Fruit fly (Drosophila melanogaster): ENCODE results near the gene CG15022.

Gene CG15022

DNA sequence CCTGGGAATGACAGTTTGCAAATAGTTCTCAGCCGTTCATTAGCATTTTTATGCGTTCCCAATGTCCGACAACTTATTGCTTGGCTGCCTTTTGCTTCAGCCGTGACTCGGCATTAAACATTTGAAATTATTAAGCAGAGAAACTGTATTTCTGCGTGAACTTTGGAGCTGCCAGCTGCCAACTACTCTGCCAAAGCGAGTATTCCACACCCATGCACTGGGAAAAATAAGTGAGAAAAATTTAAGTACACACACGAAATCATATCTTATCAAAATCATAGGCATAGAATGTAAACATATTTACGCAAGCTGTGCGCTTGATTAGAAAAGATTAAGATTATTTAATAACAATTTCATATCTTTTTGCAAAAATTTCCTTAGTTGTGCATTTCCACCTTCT, 47.1 kb downstream of the CG15022 start (continued):
- TF ChIP-seq sob (GFP tag; IDR thresholded peaks at IDR 0.05) = peak; percentile 65; the same call in 1 of the 2 replicates
- TF ChIP-seq CHES-1-like (GFP tag; optimal IDR thresholded peaks at IDR 0.05) = no peak
- no peak for TF ChIP-seq chn (GFP tag; optimal IDR thresholded peaks at IDR 0.05)
- TF ChIP-seq CG17385 (GFP tag; optimal IDR thresholded peaks at IDR 0.05) = peak; percentile 39
- peak; percentile 10 for TF ChIP-seq zfh2 (GFP tag; optimal IDR thresholded peaks at IDR 0.05)
- TF ChIP-seq Xbp1 (GFP tag; optimal IDR thresholded peaks at IDR 0.05) = peak; percentile 64
- TF ChIP-seq GATAe (GFP tag; conservative IDR thresholded peaks at IDR 0.05) = no peak
- TF ChIP-seq CG14050 (GFP tag; IDR thresholded peaks at IDR 0.05) = peak; percentile 72; the same call in 2 of the 3 replicates
- TF ChIP-seq CG11560 (tag; IDR thresholded peaks at IDR 0.05) = peak; percentile 56; the same call in 1 of the 3 replicates
- no peak for TF ChIP-seq CG4328 (GFP tag; optimal IDR thresholded peaks at IDR 0.05)
- peak; percentile 78 for TF ChIP-seq Ets65A (GFP tag)
- TF ChIP-seq CG7372 (GFP tag; IDR thresholded peaks at IDR 0.05) = peak; percentile 59; the same call in 1 of the 2 replicates
- TF ChIP-seq slbo (GFP tag; IDR thresholded peaks at IDR 0.05) = peak; percentile 84
- TF ChIP-seq ttk (GFP tag; IDR thresholded peaks at IDR 0.05) = peak; percentile 65
- peak; percentile 36 for TF ChIP-seq grau (tag; optimal IDR thresholded peaks at IDR 0.05)
- no peak for TF ChIP-seq Hr3 (GFP tag; optimal IDR thresholded peaks at IDR 0.05)
- TF ChIP-seq fd96Cb (tag; optimal IDR thresholded peaks at IDR 0.05) = no peak
- TF ChIP-seq HLH3B (GFP tag; IDR thresholded peaks at IDR 0.05) = peak; percentile 61; the same call in 1 of the 2 replicates
- no peak for TF ChIP-seq Dll (GFP tag; IDR thresholded peaks at IDR 0.05; ENCODE audit: partially characterized antibody)
- peak; percentile 75 for TF ChIP-seq seq (GFP tag; IDR thresholded peaks at IDR 0.05)
- TF ChIP-seq CG3726 (GFP tag; IDR thresholded peaks at IDR 0.05) = no peak
- TF ChIP-seq CG32772 (GFP tag; IDR thresholded peaks at IDR 0.05) = no peak
- no peak for TF ChIP-seq ewg (GFP tag; optimal IDR thresholded peaks at IDR 0.05)
- TF ChIP-seq CG15514 (GFP tag; optimal IDR thresholded peaks at IDR 0.05) = peak; percentile 39
- TF ChIP-seq luna (GFP tag; optimal IDR thresholded peaks at IDR 0.05) = no peak
- TF ChIP-seq fd102C (GFP tag; optimal IDR thresholded peaks at IDR 0.05) = no peak
- no peak for TF ChIP-seq Nf-YA (GFP tag; IDR thresholded peaks at IDR 0.05)
- peak; percentile 80 for TF ChIP-seq sens (GFP tag)
- peak; percentile 54; the same call in 1 of the 2 replicates for TF ChIP-seq E2f1 (GFP tag; IDR thresholded peaks at IDR 0.05)
- peak; percentile 71 for TF ChIP-seq CG32532 (GFP tag; IDR thresholded peaks at IDR 0.05)
- TF ChIP-seq HLHmδ (GFP tag; optimal IDR thresholded peaks at IDR 0.05) = no peak
- TF ChIP-seq dysf (GFP tag; IDR thresholded peaks at IDR 0.05) = peak; percentile 79
- TF ChIP-seq HmgZ (tag; optimal IDR thresholded peaks at IDR 0.05) = no peak
- peak; percentile 37 for TF ChIP-seq bcd (GFP tag; optimal IDR thresholded peaks at IDR 0.05)
- TF ChIP-seq schlank (tag; optimal IDR thresholded peaks at IDR 0.05) = peak; percentile 21
- peak; percentile 19 for TF ChIP-seq Dad (GFP tag; optimal IDR thresholded peaks at IDR 0.05)
- TF ChIP-seq Oaz (GFP tag; IDR thresholded peaks at IDR 0.05) = peak; percentile 40; the same call in 1 of the 2 replicates
- TF ChIP-seq so (GFP tag; IDR thresholded peaks at IDR 0.05) = peak; percentile 51; the same call in 1 of the 3 replicates
- TF ChIP-seq CG4820 (GFP tag; optimal IDR thresholded peaks at IDR 0.05) = no peak
- no peak for TF ChIP-seq TFAM (GFP tag; optimal IDR thresholded peaks at IDR 0.05)
- no peak for TF ChIP-seq Sox100B (GFP tag; optimal IDR thresholded peaks at IDR 0.05)
- no peak for TF ChIP-seq CG18011 (GFP tag; optimal IDR thresholded peaks at IDR 0.05)
- TF ChIP-seq CG10431 (GFP tag; optimal IDR thresholded peaks at IDR 0.05) = no peak
- 0 out of 3 replicates have a peak, but pooled peaks have one; percentile 18 for TF ChIP-seq sr (GFP tag; IDR thresholded peaks at IDR 0.05)
- peak; percentile 18 for TF ChIP-seq ATbp (GFP tag; optimal IDR thresholded peaks at IDR 0.05)
- no peak for TF ChIP-seq pfk (GFP tag; optimal IDR thresholded peaks at IDR 0.05)
- peak; percentile 60 for TF ChIP-seq gem (tag; optimal IDR thresholded peaks at IDR 0.05)
- 0 out of 3 replicates have a peak, but pooled peaks have one; percentile 39 for TF ChIP-seq C15 (GFP tag; IDR thresholded peaks at IDR 0.05)
- TF ChIP-seq Jarid2 (GFP tag; optimal IDR thresholded peaks at IDR 0.05) = peak; percentile 5
- no peak for TF ChIP-seq sna (GFP tag; IDR thresholded peaks at IDR 0.05; ENCODE audit: partially characterized antibody)
- TF ChIP-seq CG2202 (tag; optimal IDR thresholded peaks at IDR 0.05) = no peak
